Fruit fly (Drosophila melanogaster) whole organism, embryonic: ENCODE results near the gene Zir.

Experiments used
- Adf1 ChIP-seq: fragments of 200-800 bp; sonication (Bioruptor generic); IDR thresholded peaks from 2 replicates; pipeline ENCODE4 v1.3.6; 2022; ENCODE audit warnings: missing biosample characterization, missing genetic modification characterization
- CG10147 ChIP-seq: fragments of 200-800 bp; sonication (Bioruptor generic); optimal IDR thresholded peaks from 2 replicates; lab custom pipeline; 2019; ENCODE audit warnings: missing biosample characterization, mild to moderate bottlenecking, missing genetic modification characterization, moderate library complexity
- CG10209 ChIP-seq: fragments of 200-800 bp; sonication (Bioruptor generic); optimal IDR thresholded peaks from 3 replicates; lab custom pipeline; 2017; ENCODE audit warnings: missing biosample characterization, mild to moderate bottlenecking, missing genetic modification characterization, missing genetic modification reagents
- CG10274 ChIP-seq: fragments of 200-800 bp; sonication (Bioruptor generic); optimal IDR thresholded peaks from 3 replicates; lab custom pipeline; 2017; ENCODE audit warnings: missing biosample characterization, mild to moderate bottlenecking, missing genetic modification characterization
- CG10366 ChIP-seq: fragments of 200-800 bp; sonication (Bioruptor generic); IDR thresholded peaks from 2 replicates; pipeline ENCODE4 v1.3.6; 2022; ENCODE audit warnings: missing biosample characterization, missing genetic modification characterization
- CG10959 ChIP-seq: fragments of 200-800 bp; sonication (Bioruptor generic); IDR thresholded peaks from 2 replicates; pipeline ENCODE4 v1.3.6; 2022; ENCODE audit warnings: missing biosample characterization, missing genetic modification characterization
- CG11247 ChIP-seq: fragments of 200-800 bp; sonication (Bioruptor generic); IDR thresholded peaks from 2 replicates; pipeline ENCODE4 v1.3.6; 2022; ENCODE audit warnings: missing biosample characterization, missing genetic modification characterization
- CG12071 ChIP-seq: fragments of 200-800 bp; sonication (Bioruptor generic); optimal IDR thresholded peaks from 3 replicates; lab custom pipeline; 2018; ENCODE audit warnings: missing biosample characterization, mild to moderate bottlenecking, missing genetic modification characterization
- CG12299 ChIP-seq: fragments of 200-800 bp; sonication (Bioruptor generic); optimal IDR thresholded peaks from 2 replicates; lab custom pipeline; 2018; ENCODE audit warnings: missing biosample characterization, mild to moderate bottlenecking, missing genetic modification characterization
- CG14860 ChIP-seq: fragments of 200-800 bp; sonication (Bioruptor generic); IDR thresholded peaks from 3 replicates; pipeline ENCODE4 v1.3.6; 2022; ENCODE audit warnings: missing biosample characterization, missing genetic modification characterization; ENCODE audit not compliant: partially characterized antibody
- CG18011 ChIP-seq: fragments of 200-800 bp; sonication (Bioruptor generic); optimal IDR thresholded peaks from 2 replicates; lab custom pipeline; 2017; ENCODE audit warnings: missing biosample characterization, missing genetic modification characterization, mild to moderate bottlenecking, moderate library complexity, missing genotype
- CG18619 ChIP-seq: fragments of 200-800 bp; sonication (Bioruptor generic); optimal IDR thresholded peaks from 3 replicates; lab custom pipeline; 2017; ENCODE audit warnings: missing biosample characterization, mild to moderate bottlenecking, missing genetic modification characterization
- CG3838 ChIP-seq: fragments of 200-800 bp; sonication (Bioruptor generic); optimal IDR thresholded peaks from 3 replicates; lab custom pipeline; 2016; ENCODE audit warnings: missing biosample characterization, missing genetic modification characterization
- CG9437 ChIP-seq: fragments of 200-800 bp; sonication (Bioruptor generic); optimal IDR thresholded peaks from 2 replicates; lab custom pipeline; 2018; ENCODE audit warnings: missing biosample characterization, mild to moderate bottlenecking, missing genetic modification characterization
- CG9817 ChIP-seq: fragments of 200-800 bp; sonication (Bioruptor generic); optimal IDR thresholded peaks from 2 replicates; lab custom pipeline; 2018; ENCODE audit warnings: missing biosample characterization, mild to moderate bottlenecking, missing genetic modification characterization, moderate library complexity
- CTCF ChIP-seq: fragments of 200-800 bp; sonication (Bioruptor generic); optimal IDR thresholded peaks from 2 replicates; lab custom pipeline; 2017; ENCODE audit warnings: missing biosample characterization, mild to moderate bottlenecking, missing genetic modification characterization, moderate library complexity
- Dek ChIP-seq: fragments of 200-800 bp; sonication (Bioruptor generic); optimal IDR thresholded peaks from 3 replicates; lab custom pipeline; 2019; ENCODE audit warnings: missing biosample characterization, mild to moderate bottlenecking, missing genetic modification characterization, moderate library complexity
- Dp ChIP-seq: fragments of 200-800 bp; sonication (Bioruptor generic); optimal IDR thresholded peaks from 2 replicates; lab custom pipeline; 2018; ENCODE audit warnings: missing biosample characterization, mild to moderate bottlenecking, missing genetic modification characterization, moderate library complexity
- ERR ChIP-seq: fragments of 200-800 bp; sonication (Bioruptor generic); optimal IDR thresholded peaks from 2 replicates; lab custom pipeline; 2016; ENCODE audit warnings: missing biosample characterization, missing genetic modification characterization
- Ets65A ChIP-seq: fragments of 200-800 bp; sonication (Bioruptor generic); peaks from one replicate; lab custom pipeline; 2016; ENCODE audit warnings: missing biosample characterization, missing genetic modification characterization
- Gsc ChIP-seq: fragments of 200-800 bp; sonication (Bioruptor generic); IDR thresholded peaks from 2 replicates; pipeline ENCODE4 v1.3.6; 2022; ENCODE audit warnings: missing biosample characterization, missing genetic modification characterization
- Gug ChIP-seq: fragments of 200-800 bp; sonication (Bioruptor generic); IDR thresholded peaks from 4 replicates; pipeline ENCODE4 v1.3.6; 2022; ENCODE audit warnings: missing biosample characterization, missing genetic modification characterization
- HHEX ChIP-seq: fragments of 200-800 bp; sonication (Bioruptor generic); optimal IDR thresholded peaks from 3 replicates; lab custom pipeline; 2017; ENCODE audit warnings: missing biosample characterization, mild to moderate bottlenecking, missing genetic modification characterization, missing genetic modification reagents
- HLH4C ChIP-seq: fragments of 200-800 bp; sonication (Bioruptor generic); IDR thresholded peaks from 3 replicates; pipeline ENCODE4 v1.3.6; 2022; ENCODE audit warnings: missing biosample characterization, missing genetic modification characterization; ENCODE audit not compliant: partially characterized antibody
- HmgD ChIP-seq: fragments of 200-800 bp; sonication (Bioruptor generic); optimal IDR thresholded peaks from 3 replicates; lab custom pipeline; 2016; ENCODE audit warnings: missing biosample characterization, missing genetic modification characterization
- Kr ChIP-seq: fragments of 200-800 bp; sonication (Bioruptor generic); optimal IDR thresholded peaks from 2 replicates; lab custom pipeline; 2017; ENCODE audit warnings: missing biosample characterization, mild to moderate bottlenecking, missing genetic modification characterization
- Lpt ChIP-seq: fragments of >200 bp; optimal IDR thresholded peaks from 2 replicates; lab custom pipeline; 2018; ENCODE audit warnings: missing biosample characterization, missing genetic modification characterization
- Sry-δ ChIP-seq: fragments of 200-800 bp; sonication (Bioruptor generic); optimal IDR thresholded peaks from 2 replicates; lab custom pipeline; 2016; ENCODE audit warnings: missing biosample characterization, missing genetic modification characterization
- Tbp ChIP-seq: fragments of >200 bp; optimal IDR thresholded peaks from 2 replicates; lab custom pipeline; 2018; ENCODE audit warnings: missing biosample characterization, missing genetic modification characterization
- ab ChIP-seq: fragments of 200-800 bp; sonication (Bioruptor generic); optimal IDR thresholded peaks from 2 replicates; lab custom pipeline; 2016; ENCODE audit warnings: missing biosample characterization, missing genetic modification characterization
- amos ChIP-seq: fragments of 200-800 bp; sonication (Bioruptor generic); IDR thresholded peaks from 2 replicates; pipeline ENCODE4 v1.3.6; 2022; ENCODE audit warnings: missing biosample characterization, missing genetic modification characterization; ENCODE audit not compliant: partially characterized antibody
- cas ChIP-seq: fragments of 200-800 bp; sonication (Bioruptor generic); IDR thresholded peaks from 2 replicates; pipeline ENCODE4 v1.3.6; 2022; ENCODE audit warnings: missing biosample characterization, missing genetic modification characterization
- chm ChIP-seq: fragments of 200-800 bp; sonication (Bioruptor generic); IDR thresholded peaks from 2 replicates; pipeline ENCODE4 v1.3.6; 2022; ENCODE audit warnings: missing biosample characterization, missing genetic modification characterization
- corto ChIP-seq: fragments of 200-800 bp; sonication (Bioruptor generic); optimal IDR thresholded peaks from 2 replicates; lab custom pipeline; 2016; ENCODE audit warnings: missing biosample characterization, mild to moderate bottlenecking, missing genetic modification characterization, moderate library complexity
- crc ChIP-seq: fragments of 200-800 bp; sonication (Bioruptor generic); optimal IDR thresholded peaks from 2 replicates; lab custom pipeline; 2016; ENCODE audit warnings: missing biosample characterization, missing genetic modification characterization
- crp ChIP-seq, 2 experiments: fragments of 200-800 bp; sonication (Bioruptor generic); optimal IDR thresholded peaks; 2 replicates in 1 of 2; 3 replicates in 1 of 2; lab custom pipeline; 2017; ENCODE audit warnings: missing biosample characterization in 2 of 2, missing genetic modification characterization in 2 of 2, mild to moderate bottlenecking in 1 of 2, moderate library complexity in 1 of 2
- eve ChIP-seq, 2 experiments: fragments of >200 bp; optimal IDR thresholded peaks; 2 replicates each; lab custom pipeline; 2017; ENCODE audit warnings: missing biosample characterization in 2 of 2, missing genetic modification characterization in 2 of 2
- fd3F ChIP-seq: fragments of 200-800 bp; sonication (Bioruptor generic); optimal IDR thresholded peaks from 2 replicates; lab custom pipeline; 2018; ENCODE audit warnings: missing biosample characterization, mild to moderate bottlenecking, missing genetic modification characterization, moderate library complexity
- gsb-n ChIP-seq: fragments of 200-800 bp; sonication (Bioruptor generic); optimal IDR thresholded peaks from 3 replicates; lab custom pipeline; 2018; ENCODE audit warnings: missing biosample characterization, mild to moderate bottlenecking, missing genetic modification characterization
- hb ChIP-seq: fragments of 200-800 bp; sonication (Bioruptor generic); IDR thresholded peaks from 3 replicates; pipeline ENCODE4 v1.3.6; 2022; ENCODE audit warnings: missing biosample characterization, missing genetic modification characterization; ENCODE audit not compliant: partially characterized antibody
- hth ChIP-seq: fragments of >200 bp; optimal IDR thresholded peaks from 2 replicates; lab custom pipeline; 2017; ENCODE audit warnings: inconsistent platforms
- mld ChIP-seq: fragments of 200-800 bp; sonication (Bioruptor generic); IDR thresholded peaks from 3 replicates; pipeline ENCODE4 v1.3.6; 2022; ENCODE audit warnings: missing biosample characterization, missing genetic modification characterization; ENCODE audit not compliant: partially characterized antibody
- nau ChIP-seq: fragments of 200-800 bp; sonication (Bioruptor generic); optimal IDR thresholded peaks from 3 replicates; lab custom pipeline; 2017; ENCODE audit warnings: missing biosample characterization, mild to moderate bottlenecking, missing genetic modification characterization, missing genetic modification reagents
- nerfin-2 ChIP-seq: fragments of 200-800 bp; sonication (Bioruptor generic); IDR thresholded peaks from 2 replicates; pipeline ENCODE4 v1.3.6; 2022; ENCODE audit warnings: missing biosample characterization, missing genetic modification characterization; ENCODE audit not compliant: partially characterized antibody
- p53 ChIP-seq: fragments of 200-800 bp; sonication (Bioruptor generic); optimal IDR thresholded peaks from 2 replicates; lab custom pipeline; 2016; ENCODE audit warnings: missing biosample characterization, missing genetic modification characterization
- pnt ChIP-seq: fragments of 200-800 bp; sonication (Bioruptor generic); optimal IDR thresholded peaks from 3 replicates; lab custom pipeline; 2016; ENCODE audit warnings: missing biosample characterization, missing genetic modification characterization
- sisA ChIP-seq: fragments of 200-800 bp; sonication (Bioruptor generic); IDR thresholded peaks from 2 replicates; pipeline ENCODE4 v1.3.6; 2022; ENCODE audit warnings: missing biosample characterization, missing genetic modification characterization
- stwl ChIP-seq: fragments of 200-800 bp; sonication (Bioruptor generic); optimal IDR thresholded peaks from 3 replicates; lab custom pipeline; 2018; ENCODE audit warnings: missing biosample characterization, mild to moderate bottlenecking, missing genetic modification characterization, moderate library complexity
- tgo ChIP-seq: fragments of 200-800 bp; sonication (Bioruptor generic); IDR thresholded peaks from 3 replicates; pipeline ENCODE4 v1.3.6; 2022; ENCODE audit warnings: missing biosample characterization, missing genetic modification characterization
- vvl ChIP-seq: fragments of 200-800 bp; sonication (Bioruptor generic); IDR thresholded peaks from 2 replicates; pipeline ENCODE4 v1.3.6; 2022; ENCODE audit warnings: missing biosample characterization, missing genetic modification characterization
- wek ChIP-seq: fragments of 200-800 bp; sonication (Bioruptor generic); optimal IDR thresholded peaks from 3 replicates; lab custom pipeline; 2018; ENCODE audit warnings: missing biosample characterization, mild to moderate bottlenecking, missing genetic modification characterization, moderate library complexity

The Zir gene

dm6 chr2L:102161-102761, 7.7 kb downstream of the Zir start, which contains the start of gene Creld (continued):
- TF ChIP-seq HmgD (GFP tag; lab: Kevin White, UChicago) (peak; percentile 13), CG12071 (no peak), eve (GFP tag; optimal IDR thresholded peaks at IDR 0.05; lab: Kevin White, UChicago) (no peak), stwl (tag; lab: Kevin White, UChicago) (peak; percentile 85), Gug (GFP tag; lab: Robert Waterston, UW) (no peak; the same call in 3 of the 4 replicates), corto (GFP tag; lab: Kevin White, UChicago) (no peak), CG18011 (no peak), Adf1 (GFP tag; lab: Robert Waterston, UW) (no peak), CG9817 (tag; lab: Kevin White, UChicago) (no peak), Dp (GFP tag; lab: Kevin White, UChicago) (peak; percentile 59), CG18619 (GFP tag; lab: Kevin White, UChicago) (no peak), nerfin-2 (peak; percentile 99), Tbp (no peak), Lpt (no peak), CG10209 (GFP tag; lab: Kevin White, UChicago) (no peak), Dek (tag; lab: Kevin White, UChicago) (no peak), CG9437 (peak; percentile 89), Kr (GFP tag; lab: Kevin White, UChicago) (no peak), ERR (GFP tag; lab: Kevin White, UChicago) (no peak), tgo (GFP tag; lab: Robert Waterston, UW) (no peak), amos (GFP tag; lab: Robert Waterston, UW) (peak; percentile 100), crc (no peak), chm (GFP tag; lab: Robert Waterston, UW) (no peak), nau (GFP tag; lab: Kevin White, UChicago) (no peak), CTCF (GFP tag; lab: Kevin White, UChicago) (peak; percentile 40), gsb-n (tag; lab: Kevin White, UChicago) (no peak), HHEX (no peak), CG11247 (GFP tag; lab: Robert Waterston, UW) (no peak), sisA (GFP tag; lab: Robert Waterston, UW) (no peak), pnt (GFP tag; lab: Kevin White, UChicago) (no peak), vvl (GFP tag; lab: Robert Waterston, UW) (no peak), hth (lab: Kevin White, UChicago) (no peak), mld (peak; percentile 100), fd3F (no peak), Sry-δ (GFP tag; lab: Kevin White, UChicago) (peak; percentile 94), hb (GFP tag; lab: Robert Waterston, UW) (peak; percentile 99), Gsc (GFP tag; lab: Robert Waterston, UW) (no peak), ab (GFP tag; lab: Kevin White, UChicago) (no peak), CG3838 (GFP tag; lab: Kevin White, UChicago) (no peak), CG14860 (GFP tag; lab: Robert Waterston, UW) (peak; percentile 100), HLH4C (GFP tag; lab: Robert Waterston, UW) (peak; percentile 100), p53 (GFP tag; lab: Kevin White, UChicago) (no peak), CG10274 (GFP tag; lab: Kevin White, UChicago) (no peak), CG10959 (no peak), crp (GFP tag; optimal IDR thresholded peaks at IDR 0.05; lab: Kevin White, UChicago) (no peak), CG12299 (tag; lab: Kevin White, UChicago) (no peak), CG10366 (GFP tag; lab: Robert Waterston, UW) (no peak), CG10147 (no peak), Ets65A (GFP tag; lab: Kevin White, UChicago) (peak; percentile 63), wek (GFP tag; lab: Kevin White, UChicago) (no peak), cas (GFP tag; lab: Robert Waterston, UW) (no peak)
